Worm (Caenorhabditis elegans) whole organism, young adult: ENCODE measurements around the gene exc-9.

ENCODE experiments used
- T07F8.4 ChIP-seq: sonication (generic microtip); optimal IDR thresholded peaks from 2 replicates; lab custom pipeline; 2016; ENCODE audit warnings: mild to moderate bottlenecking, missing genetic modification characterization, moderate library complexity, missing compliant biosample characterization
- Y56A3A.18 ChIP-seq: fragments of 200-800 bp; sonication (Bioruptor generic); IDR thresholded peaks from 2 replicates; pipeline ENCODE4 v1.3.6; 2022; ENCODE audit warnings: missing genetic modification reagents, missing genetic modification characterization, missing compliant biosample characterization
- ceh-58 ChIP-seq: fragments of 200-800 bp; sonication (Bioruptor generic); IDR thresholded peaks from 2 replicates; pipeline ENCODE4 v1.3.6; 2022; ENCODE audit warnings: missing genetic modification characterization, missing compliant biosample characterization
- die-1 ChIP-seq: sonication (generic microtip); optimal IDR thresholded peaks from 2 replicates; lab custom pipeline; 2016; ENCODE audit warnings: missing genotype, mild to moderate bottlenecking, missing genetic modification characterization, missing compliant biosample characterization
- madf-8 ChIP-seq: fragments of 200-800 bp; sonication (Bioruptor generic); conservative IDR thresholded peaks from 2 replicates; pipeline ENCODE4 v1.3.6; 2022; ENCODE audit warnings: missing genetic modification reagents, missing genetic modification characterization, missing compliant biosample characterization
- nhr-179 ChIP-seq: sonication (generic microtip); optimal IDR thresholded peaks from 2 replicates; lab custom pipeline; 2016; ENCODE audit warnings: mild to moderate bottlenecking, missing genetic modification characterization, missing compliant biosample characterization
- nhr-80 ChIP-seq: sonication (generic microtip); optimal IDR thresholded peaks from 2 replicates; lab custom pipeline; 2016; ENCODE audit warnings: missing genetic modification characterization, missing compliant biosample characterization
- rpc-1 ChIP-seq, 2 experiments: fragments of 150-350 bp in 1 of 2; sonication (generic microtip) in 1 of 2; optimal IDR thresholded peaks; 2 replicates each; lab custom pipeline; 2014 to 2018; ENCODE audit warnings: missing biosample characterization in 1 of 2, missing genetic modification characterization in 1 of 2, missing genetic modification reagents in 1 of 2, missing genotype in 1 of 2
- snpc-4 ChIP-seq, 5 experiments: fragments of 150-350 bp in 1 of 5; sonication (generic microtip) in 4 of 5; optimal IDR thresholded peaks; 2 replicates each; lab custom pipeline; 2014 to 2018; ENCODE audit warnings: missing genetic modification characterization in 5 of 5, missing biosample characterization in 3 of 5, antibody characterized with exemption in 2 of 5, mild to moderate bottlenecking in 2 of 5, missing compliant biosample characterization in 2 of 5, missing genotype in 2 of 5, moderate library complexity in 2 of 5, missing genetic modification reagents in 1 of 5
- unc-62 ChIP-seq: fragments of 150-350 bp; optimal IDR thresholded peaks from 2 replicates; lab custom pipeline; 2014; ENCODE audit warnings: missing biosample characterization, missing genetic modification reagents, missing genetic modification characterization

DNA sequence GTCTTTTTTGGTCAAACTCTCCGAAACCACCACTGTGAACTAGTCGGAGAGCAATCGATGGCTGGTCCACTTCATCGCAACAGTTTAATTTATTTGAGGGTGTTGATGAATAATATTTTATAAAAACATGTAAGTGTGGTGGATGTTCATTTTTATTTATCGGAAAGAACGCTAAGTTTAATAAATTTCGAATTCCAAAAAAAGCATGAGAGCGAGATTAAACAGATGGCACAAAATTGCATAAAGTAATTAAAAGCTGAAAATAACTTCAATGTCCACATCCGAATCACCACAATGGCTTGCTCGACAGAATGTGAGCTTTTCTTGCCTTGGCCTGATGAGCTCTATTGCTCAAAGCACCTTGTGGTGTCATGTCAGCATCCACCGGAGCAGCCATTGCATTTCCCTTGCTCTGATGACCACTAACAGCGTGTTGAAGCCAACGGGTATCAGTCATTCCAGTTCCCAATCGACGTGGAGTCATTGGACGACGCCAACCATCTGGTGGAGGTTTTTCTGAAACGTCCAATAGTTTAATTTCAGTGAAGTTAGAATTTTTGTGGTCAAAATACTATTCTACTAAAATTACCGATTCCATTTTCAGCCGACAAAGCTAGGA lies 43.0 kb upstream of the exc-9 start:
- TF ChIP-seq unc-62 (GFP tag; lab: Kevin White, UChicago) (no peak), madf-8 (no peak), nhr-179 (no peak), T07F8.4 (no peak), nhr-80 (no peak), rpc-1 (optimal IDR thresholded peaks at IDR 0.05; lab: Kevin White, UChicago) (no peak), rpc-1 (tag; optimal IDR thresholded peaks at IDR 0.05; lab: Kevin White, UChicago) (no peak), ceh-58 (no peak), snpc-4 (GFP tag; optimal IDR thresholded peaks at IDR 0.05; lab: Kevin White, UChicago) (no peak), snpc-4 (tag; optimal IDR thresholded peaks at IDR 0.05; lab: Kevin White, UChicago) (peak in 1 of 4 experiments; percentile 35), Y56A3A.18 (GFP tag; lab: Robert Waterston, UW) (no peak), die-1 (peak; percentile 17)
